Worm (Caenorhabditis elegans) whole organism, L3 larva: Measurements from ENCODE around the gene pals-37.

Experiments
- R02D3.7 ChIP-seq: fragments of 150-350 bp; optimal IDR thresholded peaks from 2 replicates; lab custom pipeline; 2014; ENCODE audit warnings: missing biosample characterization, missing genetic modification characterization
- ZK546.5 ChIP-seq: sonication (generic microtip); optimal IDR thresholded peaks from 2 replicates; lab custom pipeline; 2017; ENCODE audit warnings: missing biosample characterization, missing genetic modification characterization
- aly-2 ChIP-seq: fragments of 150-350 bp; optimal IDR thresholded peaks from 2 replicates; lab custom pipeline; 2014; ENCODE audit warnings: missing biosample characterization, missing genetic modification characterization
- ceh-16 ChIP-seq: sonication (generic microtip); optimal IDR thresholded peaks from 2 replicates; lab custom pipeline; 2017; ENCODE audit warnings: missing biosample characterization, missing genetic modification characterization
- ceh-28 ChIP-seq: fragments of 150-350 bp; optimal IDR thresholded peaks from 2 replicates; lab custom pipeline; 2014; ENCODE audit warnings: missing biosample characterization, missing genetic modification reagents, missing genetic modification characterization
- ceh-82 ChIP-seq: fragments of 150-350 bp; optimal IDR thresholded peaks from 2 replicates; lab custom pipeline; 2014; ENCODE audit warnings: missing biosample characterization, missing genetic modification characterization
- ceh-9 ChIP-seq: sonication (generic microtip); optimal IDR thresholded peaks from 2 replicates; lab custom pipeline; 2018; ENCODE audit warnings: missing biosample characterization, missing genetic modification characterization
- daf-12 ChIP-seq: fragments of 150-350 bp; optimal IDR thresholded peaks from 2 replicates; lab custom pipeline; 2014; ENCODE audit warnings: missing biosample characterization, missing genetic modification reagents, missing genetic modification characterization
- elt-1 ChIP-seq: fragments of 150-350 bp; optimal IDR thresholded peaks from 2 replicates; lab custom pipeline; 2014; ENCODE audit warnings: missing biosample characterization, missing genetic modification characterization
- elt-2 ChIP-seq: sonication (generic microtip); optimal IDR thresholded peaks from 2 replicates; lab custom pipeline; 2016; ENCODE audit warnings: missing genetic modification reagents, mild to moderate bottlenecking, missing genetic modification characterization, missing compliant biosample characterization
- elt-3 ChIP-seq, 3 experiments: fragments of 150-350 bp in 1 of 3; sonication (generic microtip) in 2 of 3; optimal IDR thresholded peaks; 2 replicates in 2 of 3; 4 replicates in 1 of 3; lab custom pipeline; 2014 to 2017; ENCODE audit warnings: missing biosample characterization in 3 of 3, missing genetic modification characterization in 3 of 3
- eor-1 ChIP-seq, 2 experiments: fragments of 150-350 bp; optimal IDR thresholded peaks; 2 replicates each; lab custom pipeline; 2014 to 2018; ENCODE audit warnings: missing biosample characterization in 2 of 2, missing genetic modification characterization in 2 of 2
- fos-1 ChIP-seq: fragments of 150-350 bp; optimal IDR thresholded peaks from 2 replicates; lab custom pipeline; 2014; ENCODE audit warnings: missing biosample characterization, missing genetic modification characterization
- jun-1 ChIP-seq: fragments of 150-350 bp; optimal IDR thresholded peaks from 2 replicates; lab custom pipeline; 2014; ENCODE audit warnings: missing biosample characterization, missing genetic modification reagents, missing genetic modification characterization
- lin-15B ChIP-seq: fragments of 150-350 bp; optimal IDR thresholded peaks from 2 replicates; lab custom pipeline; 2014; ENCODE audit warnings: missing biosample characterization, missing genetic modification characterization
- mdl-1 ChIP-seq: fragments of 150-350 bp; optimal IDR thresholded peaks from 2 replicates; lab custom pipeline; 2014; ENCODE audit warnings: missing biosample characterization, missing genetic modification characterization
- mml-1 ChIP-seq: fragments of 150-350 bp; sonication (generic microtip); optimal IDR thresholded peaks from 3 replicates; lab custom pipeline; 2014; ENCODE audit warnings: missing biosample characterization, missing genetic modification characterization
- nfya-1 ChIP-seq: sonication (generic microtip); optimal IDR thresholded peaks from 2 replicates; lab custom pipeline; 2017; ENCODE audit warnings: missing genetic modification characterization, mild to moderate bottlenecking, missing compliant biosample characterization, antibody characterized with exemption, moderate library complexity; ENCODE audit not compliant: insufficient read depth
- nhr-12 ChIP-seq: fragments of 150-350 bp; optimal IDR thresholded peaks from 2 replicates; lab custom pipeline; 2014; ENCODE audit warnings: missing biosample characterization, missing genetic modification characterization
- nhr-23 ChIP-seq: fragments of 150-350 bp; optimal IDR thresholded peaks from 2 replicates; lab custom pipeline; 2014; ENCODE audit warnings: missing biosample characterization, missing genetic modification reagents, missing genetic modification characterization
- nhr-237 ChIP-seq: fragments of 150-350 bp; optimal IDR thresholded peaks from 2 replicates; lab custom pipeline; 2014; ENCODE audit warnings: missing biosample characterization, missing genetic modification characterization
- nhr-25 ChIP-seq: sonication (generic microtip); optimal IDR thresholded peaks from 2 replicates; lab custom pipeline; 2017; ENCODE audit warnings: missing biosample characterization, missing genetic modification characterization
- nhr-28 ChIP-seq: fragments of 150-350 bp; optimal IDR thresholded peaks from 2 replicates; lab custom pipeline; 2014; ENCODE audit warnings: missing biosample characterization, missing genetic modification characterization
- nhr-43 ChIP-seq: sonication (generic microtip); optimal IDR thresholded peaks from 2 replicates; lab custom pipeline; 2016; ENCODE audit warnings: mild to moderate bottlenecking, missing genetic modification characterization, missing compliant biosample characterization; ENCODE audit not compliant: poor library complexity, severe bottlenecking
- nhr-76 ChIP-seq: fragments of 150-350 bp; sonication (generic microtip); optimal IDR thresholded peaks from 5 replicates; lab custom pipeline; 2014; ENCODE audit warnings: missing biosample characterization, missing genetic modification characterization
- nhr-77 ChIP-seq: fragments of 150-350 bp; optimal IDR thresholded peaks from 2 replicates; lab custom pipeline; 2014; ENCODE audit warnings: missing biosample characterization, missing genetic modification characterization
- pha-4 ChIP-seq: fragments of 150-350 bp; optimal IDR thresholded peaks from 2 replicates; lab custom pipeline; 2014; ENCODE audit warnings: missing biosample characterization, missing genetic modification reagents, missing genetic modification characterization
- pqm-1 ChIP-seq: fragments of 150-350 bp; optimal IDR thresholded peaks from 2 replicates; lab custom pipeline; 2017; ENCODE audit warnings: missing biosample characterization, missing genetic modification characterization, inconsistent platforms
- snpc-4 ChIP-seq: fragments of 150-350 bp; optimal IDR thresholded peaks from 2 replicates; lab custom pipeline; 2014; ENCODE audit warnings: missing biosample characterization, missing genetic modification characterization
- unc-39 ChIP-seq: sonication (generic microtip); optimal IDR thresholded peaks from 4 replicates; lab custom pipeline; 2017; ENCODE audit warnings: missing biosample characterization, missing genetic modification characterization
- unc-62 ChIP-seq: fragments of 150-350 bp; sonication (generic microtip); optimal IDR thresholded peaks from 4 replicates; lab custom pipeline; 2014; ENCODE audit warnings: missing biosample characterization, missing genetic modification reagents, missing genetic modification characterization
- ztf-11 ChIP-seq: fragments of 150-350 bp; optimal IDR thresholded peaks from 2 replicates; lab custom pipeline; 2014; ENCODE audit warnings: missing biosample characterization, missing genetic modification characterization
- ztf-4 ChIP-seq: fragments of 150-350 bp; optimal IDR thresholded peaks from 2 replicates; lab custom pipeline; 2014; ENCODE audit warnings: missing biosample characterization, missing genetic modification characterization

pals-37 gene

DNA sequence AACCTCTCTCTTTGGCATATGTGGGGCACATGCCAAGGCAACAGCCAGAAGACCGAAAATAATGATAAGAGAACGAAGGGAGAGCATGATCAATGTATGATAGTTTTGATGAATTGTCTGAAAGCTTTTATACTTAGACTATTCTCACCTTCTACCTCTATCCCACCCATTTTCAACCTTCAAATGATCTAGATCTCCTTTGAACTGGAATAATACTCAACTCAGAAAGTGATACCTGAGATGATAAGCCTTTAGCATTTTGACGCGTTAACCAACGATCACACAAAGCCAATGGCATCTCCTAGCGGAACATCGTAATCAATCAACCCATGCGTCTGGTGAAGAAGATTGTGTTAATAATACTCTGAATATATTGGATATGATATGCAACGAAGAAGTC is 36.8 kb downstream of the pals-37 start, which contains the start of gene K01D12.9:
K01D12.9 (minus strand) TSS at position 101 of the 400 bp plus-strand sequence.
- TF ChIP-seq nhr-25 (tag; lab: Kevin White, UChicago) (peak; percentile 54), ztf-11 (tag; lab: Kevin White, UChicago) (no peak), ceh-16 (tag; lab: Kevin White, UChicago) (no peak), ztf-4 (tag; lab: Kevin White, UChicago) (no peak), nhr-76 (no peak)

DNA sequence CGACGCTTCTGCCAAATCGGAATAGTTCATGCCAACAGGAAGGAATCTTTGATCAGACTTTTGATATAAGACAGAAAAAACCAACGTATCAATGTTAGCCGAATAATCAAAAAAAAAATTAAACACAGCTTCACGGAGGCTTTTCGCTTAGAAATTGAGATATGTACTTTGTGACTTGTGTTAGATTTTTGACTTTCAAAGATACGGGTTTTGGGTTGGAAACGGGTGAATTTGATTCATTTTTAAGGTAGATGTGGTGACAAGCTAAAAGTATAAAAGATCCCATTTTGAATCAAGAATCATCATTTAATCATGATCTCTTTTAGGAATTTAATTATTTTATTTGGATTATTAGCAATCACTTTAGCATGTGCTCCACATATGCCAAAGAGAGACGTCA is 39.0 kb downstream of the pals-37 start, which contains the start of gene K01D12.8:
K01D12.8 (plus strand) TSS at position 301 of the 400 bp plus-strand sequence.
- TF ChIP-seq nhr-23 (tag; lab: Kevin White, UChicago), result no peak
- TF ChIP-seq mml-1, result no peak
- TF ChIP-seq fos-1 (tag; lab: Kevin White, UChicago), result no peak
- TF ChIP-seq nhr-77 (tag; lab: Kevin White, UChicago), result no peak
- no peak for TF ChIP-seq unc-62 (GFP tag; lab: Kevin White, UChicago)
- no peak for TF ChIP-seq mdl-1 (tag; lab: Kevin White, UChicago)

DNA sequence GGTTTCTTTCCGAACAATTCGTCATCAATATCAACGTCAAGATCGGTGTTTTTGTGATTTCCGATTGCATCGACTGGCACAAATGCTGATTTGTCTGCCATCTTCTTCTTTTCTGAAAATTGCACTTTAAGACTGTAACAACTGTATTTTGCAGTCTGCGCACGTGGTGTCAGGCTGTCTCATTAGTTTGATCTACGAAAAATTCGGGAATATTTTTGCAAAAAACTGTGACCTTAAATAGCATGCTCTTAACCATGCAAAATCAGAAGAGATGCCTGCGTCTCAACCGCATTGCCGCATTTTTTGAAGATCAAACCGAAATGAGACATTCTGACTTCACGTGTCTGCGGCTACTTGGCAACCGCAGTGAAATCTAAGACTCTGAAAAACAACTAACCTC is 39.9 kb downstream of the pals-37 start, which contains the start of gene K01D12.7:
K01D12.7 (minus strand) TSS at position 101 of the 400 bp plus-strand sequence.
- no peak for TF ChIP-seq pha-4 (tag; lab: Kevin White, UChicago)
- no peak for TF ChIP-seq ceh-9 (tag; lab: Kevin White, UChicago)
- no peak for TF ChIP-seq elt-2 (tag; lab: Kevin White, UChicago)
- TF ChIP-seq R02D3.7 (tag; lab: Kevin White, UChicago), result no peak
- TF ChIP-seq ceh-16 (tag; lab: Kevin White, UChicago), result no peak
- no peak for TF ChIP-seq ceh-28
- no peak for TF ChIP-seq fos-1 (tag; lab: Kevin White, UChicago)
- no peak for TF ChIP-seq eor-1 (tag; optimal IDR thresholded peaks at IDR 0.05; lab: Kevin White, UChicago)
- no peak for TF ChIP-seq unc-62 (GFP tag; lab: Kevin White, UChicago)

- TF ChIP-seq elt-2 (tag; lab: Kevin White, UChicago) (peak; percentile 44), ZK546.5 (no peak), ceh-82 (tag; lab: Kevin White, UChicago) (no peak), lin-15B (tag; lab: Kevin White, UChicago) (peak; percentile 47), mdl-1 (tag; lab: Kevin White, UChicago) (no peak), unc-62 (GFP tag; lab: Kevin White, UChicago) (no peak), unc-39 (tag; lab: Kevin White, UChicago) (no peak), R02D3.7 (tag; lab: Kevin White, UChicago) (peak; percentile 93), pha-4 (tag; lab: Kevin White, UChicago) (peak; percentile 64), elt-3 (tag; optimal IDR thresholded peaks at IDR 0.05; lab: Kevin White, UChicago) (no peak), nhr-23 (tag; lab: Kevin White, UChicago) (peak; percentile 40), ceh-9 (tag; lab: Kevin White, UChicago) (no peak), nhr-76 (no peak), nhr-12 (no peak), pqm-1 (tag; lab: Kevin White, UChicago) (peak; percentile 18), jun-1 (tag; lab: Kevin White, UChicago) (no peak), snpc-4 (tag; lab: Kevin White, UChicago) (peak; percentile 34), nhr-28 (no peak), mml-1 (no peak), nhr-25 (tag; lab: Kevin White, UChicago) (no peak)
Measured at ce11 chrV:12400677-12401236, 40.6 kb downstream of the pals-37 start, which contains the start of the genes K01D12.20 and miga-1. K01D12.20 (minus strand) TSS chrV:12400814. miga-1 (minus strand) TSS chrV:12400859.

DNA sequence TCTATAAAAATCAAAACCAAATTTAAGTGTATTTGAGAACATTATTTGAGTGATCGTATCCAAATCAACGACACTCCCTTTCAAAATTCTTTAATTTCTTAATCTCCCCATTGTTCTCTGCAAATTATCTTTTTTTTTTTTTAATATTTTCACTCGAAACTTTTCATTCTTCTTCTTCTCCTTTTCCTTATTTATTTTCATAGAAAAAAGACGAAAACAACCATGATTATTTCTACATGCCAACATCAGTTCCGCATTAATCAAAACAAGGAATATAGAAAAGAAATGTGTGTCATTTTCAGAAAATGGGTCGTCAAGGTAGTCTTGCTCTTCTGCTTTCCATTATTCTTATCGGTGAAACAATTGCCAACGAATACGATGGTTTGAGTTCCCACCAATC is 43.8 kb downstream of the pals-37 start, which contains the start of gene K01D12.5:
K01D12.5 (plus strand) TSS at position 301 of the 400 bp plus-strand sequence.
- no peak for TF ChIP-seq elt-1 (tag; lab: Kevin White, UChicago)
- no peak for TF ChIP-seq nhr-77 (tag; lab: Kevin White, UChicago)
- no peak for TF ChIP-seq nhr-28
- TF ChIP-seq elt-2 (tag; lab: Kevin White, UChicago), result no peak
- TF ChIP-seq nhr-237 (tag; lab: Kevin White, UChicago), result no peak
- TF ChIP-seq pqm-1 (tag; lab: Kevin White, UChicago), result no peak
- no peak for TF ChIP-seq pha-4 (tag; lab: Kevin White, UChicago)
- no peak for TF ChIP-seq nhr-43
- TF ChIP-seq eor-1 (tag; optimal IDR thresholded peaks at IDR 0.05; lab: Kevin White, UChicago), result no peak
- TF ChIP-seq nhr-12, result no peak
- TF ChIP-seq aly-2 (tag; lab: Kevin White, UChicago), result no peak
- no peak for TF ChIP-seq nfya-1 (tag; lab: Kevin White, UChicago)
- TF ChIP-seq nhr-23 (tag; lab: Kevin White, UChicago), result no peak
- no peak for TF ChIP-seq fos-1 (tag; lab: Kevin White, UChicago)
- no peak for TF ChIP-seq jun-1 (tag; lab: Kevin White, UChicago)
- TF ChIP-seq daf-12 (tag; lab: Kevin White, UChicago), result no peak
- TF ChIP-seq, all 47 proteins: peak for 0
